Worm (Caenorhabditis elegans) whole organism, L4/young adult: ENCODE results near the gene tsp-11.
"Not testable (repeated sequence)": the region's sequence is repeated elsewhere in the genome, so short reads cannot be mapped to it uniquely, and the experiment has no call there.

Experiments
- W03F9.2 ChIP-seq: fragments of 150-350 bp; optimal IDR thresholded peaks from 2 replicates; lab custom pipeline; 2014; ENCODE audit warnings: missing biosample characterization, missing genetic modification characterization
- dao-5 ChIP-seq: sonication (generic microtip); optimal IDR thresholded peaks from 2 replicates; lab custom pipeline; 2016; ENCODE audit warnings: missing genotype, missing genetic modification characterization, moderate library complexity, missing compliant biosample characterization
- him-1 ChIP-seq: sonication (generic microtip); optimal IDR thresholded peaks from 2 replicates; lab custom pipeline; 2016; ENCODE audit warnings: missing genotype, missing genetic modification reagents, missing genetic modification characterization, missing compliant biosample characterization

Gene tsp-11

ce11 chrX:9172278-9172677 is 9.3 kb downstream of the tsp-11 start, which contains the start of gene B0563.18:
TSS of gene B0563.18 (plus strand) at chrX:9172578.
- no peak for TF ChIP-seq him-1 (tag; lab: Kevin White, UChicago)
- TF ChIP-seq dao-5 = no peak
- no peak for TF ChIP-seq W03F9.2 (tag; lab: Kevin White, UChicago)

ce11 chrX:9172733-9173132 is 9.8 kb downstream of the tsp-11 start:
- TF ChIP-seq dao-5 (no peak), him-1 (tag; lab: Kevin White, UChicago) (no peak), W03F9.2 (tag; lab: Kevin White, UChicago) (no peak)

ce11 chrX:9174409-9174808 is 11.4 kb downstream of the tsp-11 start, which contains the start of gene B0563.8:
TSS of gene B0563.8 (minus strand) at chrX:9174509.
- TF ChIP-seq dao-5 (no peak), W03F9.2 (tag; lab: Kevin White, UChicago) (no peak), him-1 (tag; lab: Kevin White, UChicago) (no peak)

DNA sequence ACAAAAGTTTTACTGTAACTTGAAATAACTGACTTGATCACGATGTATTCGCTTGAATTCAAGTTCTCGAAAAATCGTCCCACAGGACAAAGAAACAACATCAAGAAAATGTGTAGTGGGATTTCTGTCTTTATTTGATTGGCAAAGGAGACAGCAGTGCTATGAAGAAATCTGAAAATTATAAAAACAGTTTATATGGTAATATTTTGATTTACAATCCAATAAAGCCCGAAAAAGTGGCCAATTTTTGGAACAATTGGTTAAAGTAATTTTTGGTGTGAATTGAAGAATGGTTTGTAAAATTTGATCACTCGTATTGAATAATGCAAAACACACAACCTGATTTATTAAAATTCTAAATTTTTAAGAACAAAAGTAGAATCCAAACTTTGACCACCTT is 17.9 kb downstream of the tsp-11 start, which contains the start of gene Y81B9A.4:
TSS of gene Y81B9A.4 (minus strand) at position 101 of the 400 bp plus-strand sequence.
- TF ChIP-seq dao-5 = no peak

ce11 chrX:9182140-9182539 is 19.2 kb downstream of the tsp-11 start, which contains the start of gene Y81B9A.3:
TSS of gene Y81B9A.3 (plus strand) at chrX:9182440.
- TF ChIP-seq dao-5 = no peak
- TF ChIP-seq W03F9.2 (tag; lab: Kevin White, UChicago) = no peak
- no peak for TF ChIP-seq him-1 (tag; lab: Kevin White, UChicago)

- no peak for TF ChIP-seq him-1 (tag; lab: Kevin White, UChicago)
- TF ChIP-seq W03F9.2 (tag; lab: Kevin White, UChicago) = no peak
- no peak for TF ChIP-seq dao-5
These were observed 20.9 kb downstream of the tsp-11 start, which contains the start of gene Y81B9A.2 for ce11 chrX:9183836-9184235. TSS of gene Y81B9A.2 (plus strand) at chrX:9184136.

ce11 chrX:9191795-9192494 is 29.0 kb downstream of the tsp-11 start, which contains the start of gene Y81B9A.1:
TSS of gene Y81B9A.1 (plus strand) at chrX:9192444.
- TF ChIP-seq dao-5 = no peak
- TF ChIP-seq him-1 (tag; lab: Kevin White, UChicago) = no peak
- TF ChIP-seq W03F9.2 (tag; lab: Kevin White, UChicago) = no peak

DNA sequence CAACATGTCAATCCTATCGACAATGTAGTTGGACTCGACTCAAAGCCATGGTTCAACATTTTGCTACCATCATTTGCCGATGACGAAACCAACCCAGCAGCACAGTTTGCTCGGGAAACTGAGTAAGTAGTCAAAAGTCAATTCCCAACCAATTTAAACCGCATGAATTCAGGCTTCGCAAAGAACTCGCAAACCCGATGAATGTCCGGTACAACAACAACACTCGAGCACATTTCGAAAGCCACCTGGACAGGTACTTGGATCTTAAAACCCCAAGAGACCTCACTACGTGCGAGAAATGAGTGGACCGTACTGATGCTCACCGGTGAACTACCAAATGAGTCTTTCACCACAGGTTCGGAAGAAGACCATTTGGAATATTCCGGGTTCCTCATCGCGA is 31.1 kb downstream of the tsp-11 start:
- no peak for TF ChIP-seq dao-5
- no peak for TF ChIP-seq him-1 (tag; lab: Kevin White, UChicago)
- TF ChIP-seq W03F9.2 (tag; lab: Kevin White, UChicago) = no peak

- no peak for TF ChIP-seq him-1 (tag; lab: Kevin White, UChicago)
- no peak for TF ChIP-seq W03F9.2 (tag; lab: Kevin White, UChicago)
- no peak for TF ChIP-seq dao-5
These were observed 32.6 kb downstream of the tsp-11 start for ce11 chrX:9195375-9196098.

DNA sequence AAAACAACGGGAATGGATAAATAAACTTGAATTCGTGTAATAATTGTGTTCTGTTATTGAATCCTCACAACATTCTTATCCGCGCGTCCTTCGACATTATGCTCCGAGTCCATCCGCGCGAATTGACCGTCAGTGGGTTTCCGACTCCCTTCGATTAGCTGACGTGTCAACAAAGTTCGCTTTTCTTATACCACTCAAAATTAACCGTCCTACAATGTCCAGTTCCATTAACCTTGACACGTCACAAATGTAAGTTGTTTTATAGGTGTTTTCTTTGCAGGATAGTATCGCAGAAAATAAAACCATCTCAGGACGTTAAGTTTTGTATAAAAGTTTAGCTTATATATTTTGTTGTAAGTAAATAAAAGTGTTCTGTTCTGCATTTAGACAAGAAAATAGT is 40.5 kb downstream of the tsp-11 start, which contains the start of gene crb-3:
TSS of gene crb-3 (plus strand) at position 301 of the 400 bp plus-strand sequence.
- TF ChIP-seq dao-5; him-1 (tag; lab: Kevin White, UChicago); W03F9.2 (tag; lab: Kevin White, UChicago): not testable (repeated sequence)

DNA sequence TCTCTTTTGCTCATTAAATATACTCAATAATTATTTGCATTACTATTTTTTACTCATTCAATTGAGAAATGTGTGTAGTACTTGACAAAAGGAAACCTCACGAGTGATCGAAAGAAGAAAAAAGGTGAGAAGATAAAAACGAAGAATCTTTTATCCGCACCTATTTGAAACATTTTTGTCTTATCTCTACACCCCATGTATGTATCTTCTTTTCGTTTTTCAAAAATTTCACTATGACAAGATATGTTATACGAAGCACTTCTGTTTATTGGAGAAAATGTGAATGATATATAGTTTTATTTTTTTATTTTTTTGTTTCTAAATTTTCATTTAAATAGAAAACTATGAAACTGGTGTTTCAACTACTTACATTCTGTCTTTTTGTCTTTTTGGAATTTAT is 42.0 kb downstream of the tsp-11 start:
- TF ChIP-seq dao-5 (no peak), him-1 (tag; lab: Kevin White, UChicago) (no peak), W03F9.2 (tag; lab: Kevin White, UChicago) (no peak)

DNA sequence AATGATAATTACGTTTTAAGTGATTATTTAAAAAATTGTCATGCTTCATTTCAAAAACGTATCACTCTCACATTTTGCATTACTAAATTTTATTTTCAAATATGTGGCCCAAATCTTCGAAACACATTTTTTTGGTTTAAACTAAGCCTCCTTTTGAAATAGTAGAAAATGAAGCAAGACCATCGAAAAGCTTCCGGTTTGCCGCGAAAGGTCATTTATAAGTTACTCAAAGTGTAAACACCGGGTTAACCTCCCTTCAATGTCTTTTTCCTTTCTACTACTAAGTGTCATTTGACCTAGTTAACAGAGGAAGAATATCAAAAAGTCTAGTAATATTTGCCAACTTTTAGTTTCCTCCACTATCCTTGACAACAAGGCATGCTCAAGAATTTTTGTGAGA is 43.8 kb downstream of the tsp-11 start:
- TF ChIP-seq him-1 (tag; lab: Kevin White, UChicago) (no peak), dao-5 (no peak), W03F9.2 (tag; lab: Kevin White, UChicago) (no peak)

ce11 chrX:9208492-9208891 is 45.5 kb downstream of the tsp-11 start:
- TF ChIP-seq dao-5 (no peak), W03F9.2 (tag; lab: Kevin White, UChicago) (no peak), him-1 (tag; lab: Kevin White, UChicago) (no peak)

ce11 chrX:9208933-9209332 is 46.0 kb downstream of the tsp-11 start:
- TF ChIP-seq W03F9.2 (tag; lab: Kevin White, UChicago) (no peak), dao-5 (no peak), him-1 (tag; lab: Kevin White, UChicago) (no peak)
